Worm (Caenorhabditis elegans) whole organism, young adult: Measurements from ENCODE around the gene C34D1.4.

Source experiments
- F55B11.4 ChIP-seq: sonication (generic microtip); optimal IDR thresholded peaks from 2 replicates; lab custom pipeline; 2016; ENCODE audit warnings: missing compliant biosample characterization, missing genetic modification characterization, borderline replicate concordance; ENCODE audit not compliant: insufficient read depth
- T07F8.4 ChIP-seq: sonication (generic microtip); optimal IDR thresholded peaks from 2 replicates; lab custom pipeline; 2016; ENCODE audit warnings: mild to moderate bottlenecking, missing genetic modification characterization, moderate library complexity, missing compliant biosample characterization
- T26A5.8 ChIP-seq: sonication (generic microtip); optimal IDR thresholded peaks from 2 replicates; lab custom pipeline; 2016; ENCODE audit warnings: missing genetic modification characterization, missing compliant biosample characterization
- Y56A3A.18 ChIP-seq: fragments of 200-800 bp; sonication (Bioruptor generic); IDR thresholded peaks from 2 replicates; pipeline ENCODE4 v1.3.6; 2022; ENCODE audit warnings: missing genetic modification reagents, missing genetic modification characterization, missing compliant biosample characterization
- Y95B8A.8 ChIP-seq: fragments of 200-800 bp; sonication (Bioruptor generic); IDR thresholded peaks from 2 replicates; pipeline ENCODE4 v1.3.6; 2022; ENCODE audit warnings: missing genetic modification reagents, missing genetic modification characterization, missing compliant biosample characterization
- ZK185.1 ChIP-seq: sonication (generic microtip); optimal IDR thresholded peaks from 2 replicates; lab custom pipeline; 2016; ENCODE audit warnings: mild to moderate bottlenecking, missing genetic modification characterization, missing compliant biosample characterization; ENCODE audit not compliant: poor library complexity, severe bottlenecking
- athp-1 ChIP-seq: sonication (generic microtip); optimal IDR thresholded peaks from 2 replicates; lab custom pipeline; 2017; ENCODE audit warnings: mild to moderate bottlenecking, missing genetic modification characterization, missing compliant biosample characterization
- attf-5 ChIP-seq: fragments of 200-800 bp; sonication (Bioruptor generic); optimal IDR thresholded peaks from 2 replicates; lab custom pipeline; 2018; ENCODE audit warnings: mild to moderate bottlenecking, missing genetic modification characterization, missing compliant biosample characterization
- bed-2 ChIP-seq: fragments of 200-800 bp; sonication (Bioruptor generic); IDR thresholded peaks from 2 replicates; pipeline ENCODE4 v1.3.6; 2022; ENCODE audit warnings: missing genetic modification reagents, missing genetic modification characterization, missing compliant biosample characterization
- cebp-1 ChIP-seq, 2 experiments: fragments of 200-800 bp in 1 of 2; sonication (Bioruptor generic) in 1 of 2; sonication (generic microtip) in 1 of 2; IDR thresholded peaks in 1 of 2; optimal IDR thresholded peaks in 1 of 2; 2 replicates each; pipeline versions ENCODE4 v1.3.6 to Lab custom; 2017 to 2022; ENCODE audit warnings: missing compliant biosample characterization in 2 of 2, missing genetic modification characterization in 2 of 2, mild to moderate bottlenecking in 1 of 2, missing genetic modification reagents in 1 of 2, moderate library complexity in 1 of 2
- ceh-100 ChIP-seq: fragments of 200-800 bp; sonication (Bioruptor generic); IDR thresholded peaks from 2 replicates; pipeline ENCODE4 v1.3.6; 2022; ENCODE audit warnings: missing genetic modification reagents, missing genetic modification characterization, missing compliant biosample characterization
- ceh-79 ChIP-seq: sonication (generic microtip); optimal IDR thresholded peaks from 2 replicates; lab custom pipeline; 2017; ENCODE audit warnings: mild to moderate bottlenecking, missing genetic modification characterization, missing compliant biosample characterization
- dpff-1 ChIP-seq: sonication (generic microtip); optimal IDR thresholded peaks from 2 replicates; lab custom pipeline; 2017; ENCODE audit warnings: mild to moderate bottlenecking, missing genetic modification characterization, missing compliant biosample characterization
- dpl-1 ChIP-seq: fragments of 150-350 bp; optimal IDR thresholded peaks from 2 replicates; lab custom pipeline; 2014; ENCODE audit warnings: missing biosample characterization, missing genetic modification reagents, missing genetic modification characterization
- egrh-3 ChIP-seq: fragments of 200-800 bp; sonication (Bioruptor generic); IDR thresholded peaks from 2 replicates; pipeline ENCODE4 v1.3.6; 2022; ENCODE audit warnings: missing genetic modification reagents, missing genetic modification characterization, missing compliant biosample characterization
- him-1 ChIP-seq: sonication (generic microtip); optimal IDR thresholded peaks from 2 replicates; lab custom pipeline; 2016; ENCODE audit warnings: missing genotype, missing genetic modification reagents, missing genetic modification characterization, missing compliant biosample characterization
- hmg-1.2 ChIP-seq: fragments of 200-800 bp; sonication (Bioruptor generic); IDR thresholded peaks from 2 replicates; pipeline ENCODE4 v1.3.6; 2022; ENCODE audit warnings: missing genetic modification reagents, missing genetic modification characterization, missing compliant biosample characterization
- hrde-1 ChIP-seq: sonication (generic microtip); optimal IDR thresholded peaks from 2 replicates; lab custom pipeline; 2016; ENCODE audit warnings: missing genetic modification characterization, mild to moderate bottlenecking, missing compliant biosample characterization, moderate library complexity, missing genotype, missing genetic modification reagents, borderline replicate concordance
- lin-26 ChIP-seq: fragments of 200-800 bp; sonication (Bioruptor generic); IDR thresholded peaks from 2 replicates; pipeline ENCODE4 v1.3.6; 2022; ENCODE audit warnings: missing genetic modification reagents, missing genetic modification characterization, missing compliant biosample characterization
- madf-3 ChIP-seq: fragments of 200-800 bp; sonication (Bioruptor generic); IDR thresholded peaks from 2 replicates; pipeline ENCODE4 v1.3.6; 2022; ENCODE audit warnings: missing genetic modification reagents, missing genetic modification characterization, missing compliant biosample characterization
- mel-28 ChIP-seq: sonication (generic microtip); optimal IDR thresholded peaks from 2 replicates; lab custom pipeline; 2016; ENCODE audit warnings: borderline replicate concordance, mild to moderate bottlenecking, missing genetic modification characterization, missing compliant biosample characterization
- mes-4 ChIP-seq: sonication (generic microtip); optimal IDR thresholded peaks from 2 replicates; lab custom pipeline; 2016; ENCODE audit warnings: missing genotype, missing genetic modification characterization, missing compliant biosample characterization
- nfyb-1 ChIP-seq: fragments of 200-800 bp; sonication (Bioruptor generic); IDR thresholded peaks from 2 replicates; pipeline ENCODE4 v1.3.6; 2022; ENCODE audit warnings: missing genetic modification reagents, missing genetic modification characterization, missing compliant biosample characterization
- nhr-179 ChIP-seq: sonication (generic microtip); optimal IDR thresholded peaks from 2 replicates; lab custom pipeline; 2016; ENCODE audit warnings: mild to moderate bottlenecking, missing genetic modification characterization, missing compliant biosample characterization
- nhr-27 ChIP-seq: fragments of 200-800 bp; sonication (Bioruptor generic); optimal IDR thresholded peaks from 2 replicates; lab custom pipeline; 2018; ENCODE audit warnings: mild to moderate bottlenecking, missing genetic modification characterization, moderate library complexity, missing compliant biosample characterization
- nhr-80 ChIP-seq: sonication (generic microtip); optimal IDR thresholded peaks from 2 replicates; lab custom pipeline; 2016; ENCODE audit warnings: missing genetic modification characterization, missing compliant biosample characterization
- rcor-1 ChIP-seq: fragments of 200-800 bp; sonication (Bioruptor generic); IDR thresholded peaks from 2 replicates; pipeline ENCODE4 v1.3.6; 2022; ENCODE audit warnings: missing genetic modification reagents, missing genetic modification characterization, missing compliant biosample characterization
- rec-8 ChIP-seq, 2 experiments: sonication (generic microtip); optimal IDR thresholded peaks; 2 replicates each; lab custom pipeline; 2016; ENCODE audit warnings: mild to moderate bottlenecking in 2 of 2, missing genetic modification characterization in 2 of 2, missing genetic modification reagents in 2 of 2, missing genotype in 2 of 2, missing biosample characterization in 1 of 2, missing compliant biosample characterization in 1 of 2, moderate library complexity in 1 of 2
- repo-1 ChIP-seq: sonication (generic microtip); optimal IDR thresholded peaks from 2 replicates; lab custom pipeline; 2017; ENCODE audit warnings: mild to moderate bottlenecking, missing genetic modification characterization, missing compliant biosample characterization
- snpc-1.1 ChIP-seq: sonication (generic microtip); optimal IDR thresholded peaks from 2 replicates; lab custom pipeline; 2017; ENCODE audit warnings: missing genetic modification characterization, mild to moderate bottlenecking, missing compliant biosample characterization, antibody characterized with exemption, moderate library complexity, missing genotype, missing genetic modification reagents; ENCODE audit not compliant: insufficient read depth
- snpc-1.3 ChIP-seq: sonication (generic microtip); optimal IDR thresholded peaks from 2 replicates; lab custom pipeline; 2017; ENCODE audit warnings: missing genetic modification characterization, mild to moderate bottlenecking, missing compliant biosample characterization, antibody characterized with exemption, moderate library complexity, missing genotype, missing genetic modification reagents; ENCODE audit not compliant: insufficient read depth
- snpc-3.4 ChIP-seq: sonication (generic microtip); optimal IDR thresholded peaks from 2 replicates; lab custom pipeline; 2017; ENCODE audit warnings: missing genetic modification characterization, mild to moderate bottlenecking, missing compliant biosample characterization, antibody characterized with exemption, moderate library complexity, missing genotype, missing genetic modification reagents
- unc-62 ChIP-seq: fragments of 150-350 bp; optimal IDR thresholded peaks from 2 replicates; lab custom pipeline; 2014; ENCODE audit warnings: missing biosample characterization, missing genetic modification reagents, missing genetic modification characterization
- ztf-18 ChIP-seq: sonication (generic microtip); optimal IDR thresholded peaks from 2 replicates; lab custom pipeline; 2016; ENCODE audit warnings: missing genotype, mild to moderate bottlenecking, missing genetic modification characterization, missing compliant biosample characterization

The C34D1.4 gene

DNA sequence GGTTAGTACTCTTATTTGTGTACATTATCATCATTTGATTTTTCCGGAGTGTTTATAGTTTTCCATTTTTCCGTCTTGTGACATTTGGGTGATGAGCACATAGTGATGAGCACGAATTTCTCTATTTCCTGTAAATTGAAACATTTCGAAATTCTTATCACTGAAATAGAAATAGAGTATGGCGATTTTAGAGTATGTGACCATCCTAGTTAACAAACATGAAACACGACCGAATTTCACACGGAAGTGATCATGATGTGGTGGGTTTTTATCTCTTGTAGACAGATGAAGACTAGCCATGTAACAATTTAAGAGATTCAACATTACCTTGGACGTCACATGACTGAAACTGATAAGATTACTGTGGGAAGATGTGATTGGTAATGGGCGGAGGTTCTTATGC, 10.1 kb upstream of the C34D1.4 start (continued):
- TF ChIP-seq F55B11.4 (tag; lab: Kevin White, UChicago), result no peak

DNA sequence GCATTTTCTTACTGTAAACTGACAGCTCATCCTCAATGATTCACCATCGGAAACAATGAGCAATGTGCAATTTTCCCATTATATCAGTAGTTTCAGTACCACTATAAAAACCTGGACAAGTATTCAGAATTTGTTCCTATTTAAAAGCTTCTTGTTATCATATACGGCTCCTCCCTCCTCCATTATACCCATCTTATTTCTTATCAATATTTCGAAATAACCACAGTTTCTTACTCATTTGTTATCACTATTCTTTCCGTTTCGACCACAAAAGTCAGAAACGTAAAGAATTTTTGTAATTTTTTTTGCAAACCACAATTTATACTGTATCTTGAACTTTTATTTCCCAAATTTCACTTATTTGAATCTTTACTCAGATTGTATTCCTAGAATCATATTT, 8.9 kb upstream of the C34D1.4 start:
- TF ChIP-seq egrh-3 (GFP tag; lab: Robert Waterston, UW) (no peak), cebp-1 (GFP tag; IDR thresholded peaks at IDR 0.05; lab: Robert Waterston, UW) (peak; percentile 54; the same call in 1 of the 2 replicates), cebp-1 (tag; optimal IDR thresholded peaks at IDR 0.05; lab: Kevin White, UChicago) (peak; percentile 74), nhr-80 (tag; lab: Kevin White, UChicago) (peak; percentile 84), ceh-79 (tag; lab: Kevin White, UChicago) (no peak), mes-4 (tag; lab: Kevin White, UChicago) (no peak)

ce11 chrV:13266630-13267029, 7.5 kb upstream of the C34D1.4 start:
- no peak for TF ChIP-seq madf-3 (GFP tag; lab: Robert Waterston, UW)
- no peak for TF ChIP-seq snpc-1.3 (tag; lab: Kevin White, UChicago)
- TF ChIP-seq hrde-1 (tag; lab: Kevin White, UChicago), result no peak
- no peak for TF ChIP-seq bed-2
- no peak for TF ChIP-seq rcor-1
- TF ChIP-seq dpl-1 (GFP tag; lab: Kevin White, UChicago), result no peak
- no peak for TF ChIP-seq snpc-1.1 (tag; lab: Kevin White, UChicago)
- TF ChIP-seq hmg-1.2, result no peak
- TF ChIP-seq nhr-179 (tag; lab: Kevin White, UChicago), result no peak
- TF ChIP-seq athp-1, result no peak
- TF ChIP-seq mel-28 (tag; lab: Kevin White, UChicago), result no peak
- no peak for TF ChIP-seq ZK185.1 (tag; lab: Kevin White, UChicago)
- no peak for TF ChIP-seq ztf-18 (tag; lab: Kevin White, UChicago)
- TF ChIP-seq dpff-1 (tag; lab: Kevin White, UChicago), result no peak
- no peak for TF ChIP-seq him-1 (tag; lab: Kevin White, UChicago)
- TF ChIP-seq Y56A3A.18, result no peak
- TF ChIP-seq, all 124 proteins: peak for 0

DNA sequence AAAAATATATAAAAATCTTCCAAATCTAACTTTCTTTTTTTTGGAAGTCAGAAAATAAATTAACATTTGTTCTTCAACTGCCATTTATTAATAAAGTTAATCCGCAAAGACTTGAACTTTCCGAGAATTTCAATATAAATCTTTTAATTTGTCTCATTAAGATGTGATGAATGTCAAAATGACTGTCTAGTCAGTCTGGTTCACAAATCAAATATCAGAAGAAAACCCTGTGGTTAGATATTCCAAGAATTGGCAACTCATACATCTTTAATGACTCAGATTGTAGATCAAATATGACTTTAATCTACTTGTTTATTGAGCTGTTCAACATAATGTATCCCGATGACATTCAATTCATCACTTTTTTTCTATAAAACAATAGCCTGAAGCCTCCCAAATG, 6.5 kb upstream of the C34D1.4 start:
- TF ChIP-seq T26A5.8 (no peak), ceh-100 (GFP tag; lab: Robert Waterston, UW) (no peak), attf-5 (GFP tag; lab: Kevin White, UChicago) (no peak), nfyb-1 (GFP tag; lab: Robert Waterston, UW) (no peak), lin-26 (GFP tag; lab: Robert Waterston, UW) (no peak), nhr-179 (tag; lab: Kevin White, UChicago) (no peak), dpl-1 (GFP tag; lab: Kevin White, UChicago) (no peak), snpc-3.4 (tag; lab: Kevin White, UChicago) (no peak), nhr-27 (tag; lab: Kevin White, UChicago) (no peak), T07F8.4 (no peak), rec-8 (tag; optimal IDR thresholded peaks at IDR 0.05; lab: Kevin White, UChicago) (no peak), ztf-18 (tag; lab: Kevin White, UChicago) (no peak), unc-62 (no peak), repo-1 (tag; lab: Kevin White, UChicago) (no peak), Y95B8A.8 (GFP tag; lab: Robert Waterston, UW) (no peak)
